Worm (Caenorhabditis elegans) whole organism, L1 larva: Measurements from ENCODE around the gene srx-90.

Experiments
- C16A3.4 ChIP-seq: fragments of 150-350 bp; optimal IDR thresholded peaks from 2 replicates; lab custom pipeline; 2014; ENCODE audit warnings: missing biosample characterization, missing genetic modification characterization
- aly-2 ChIP-seq: fragments of 150-350 bp; optimal IDR thresholded peaks from 2 replicates; lab custom pipeline; 2014; ENCODE audit warnings: missing biosample characterization, missing genetic modification characterization
- fos-1 ChIP-seq: fragments of 150-350 bp; optimal IDR thresholded peaks from 2 replicates; lab custom pipeline; 2014; ENCODE audit warnings: missing biosample characterization, missing genetic modification characterization
- isw-1 ChIP-seq: fragments of 200-800 bp; sonication (Bioruptor generic); IDR thresholded peaks from 2 replicates; pipeline ENCODE4 v1.3.6; 2022; ENCODE audit warnings: missing genetic modification characterization, missing compliant biosample characterization
- lin-15B ChIP-seq: fragments of 150-350 bp; sonication (generic microtip); optimal IDR thresholded peaks from 3 replicates; lab custom pipeline; 2014; ENCODE audit warnings: missing biosample characterization, missing genetic modification characterization
- nhr-237 ChIP-seq: fragments of 150-350 bp; optimal IDR thresholded peaks from 2 replicates; lab custom pipeline; 2014; ENCODE audit warnings: missing biosample characterization, missing genetic modification characterization
- pax-3 ChIP-seq: fragments of 200-800 bp; sonication (Bioruptor generic); optimal IDR thresholded peaks from 2 replicates; lab custom pipeline; 2018; ENCODE audit warnings: mild to moderate bottlenecking, missing genetic modification characterization, moderate library complexity, missing compliant biosample characterization
- snpc-4 ChIP-seq: fragments of 150-350 bp; optimal IDR thresholded peaks from 2 replicates; lab custom pipeline; 2014; ENCODE audit warnings: missing biosample characterization, missing genetic modification characterization

- TF ChIP-seq snpc-4 (tag; lab: Kevin White, UChicago) (no peak), C16A3.4 (tag; lab: Kevin White, UChicago) (no peak), lin-15B (tag; lab: Kevin White, UChicago) (no peak), fos-1 (no peak), aly-2 (tag; lab: Kevin White, UChicago) (no peak), isw-1 (GFP tag; lab: Robert Waterston, UW) (no peak), pax-3 (no peak), nhr-237 (tag; lab: Kevin White, UChicago) (no peak)
Measured at ce11 chrV:11600800-11601199, 19.9 kb downstream of the srx-90 start, which contains the start of gene F35B12.9.
